Worm (Caenorhabditis elegans): ENCODE measurements around the gene slc-17.1.

The slc-17.1 gene

ce11 chrX:17422593-17422992 is 42.1 kb downstream of the slc-17.1 start:
- TF ChIP-seq lir-1 (GFP tag; conservative IDR thresholded peaks at IDR 0.05) (no peak), ets-4 (GFP tag; optimal IDR thresholded peaks at IDR 0.05) (no peak)

- TF ChIP-seq lsy-27 (tag; optimal IDR thresholded peaks at IDR 0.05; ENCODE audit: borderline replicate concordance, insufficient read depth): no peak
- TF ChIP-seq F33H1.4 (GFP tag; IDR thresholded peaks at IDR 0.05): no peak
- no peak for TF ChIP-seq tbx-9 (tag; optimal IDR thresholded peaks at IDR 0.05; ENCODE audit: borderline replicate concordance)
- TF ChIP-seq ztf-26 (tag; optimal IDR thresholded peaks at IDR 0.05): no peak
- TF ChIP-seq nhr-27 (tag; optimal IDR thresholded peaks at IDR 0.05): no peak
- TF ChIP-seq F57C9.4 (tag; optimal IDR thresholded peaks at IDR 0.05): no peak
- TF ChIP-seq snpc-3.4 (tag; optimal IDR thresholded peaks at IDR 0.05): no peak
- TF ChIP-seq cebp-2 (GFP tag; IDR thresholded peaks at IDR 0.05): no peak
Observed at ce11 chrX:17421532-17422078, 43.1 kb downstream of the slc-17.1 start, which contains the start of gene osm-11. TSS of gene osm-11 (minus strand) at chrX:17421582.

- TF ChIP-seq athp-1 (tag; optimal IDR thresholded peaks at IDR 0.05) (no peak), ceh-27 (GFP tag; optimal IDR thresholded peaks at IDR 0.05) (peak; percentile 2), ceh-100 (GFP tag; IDR thresholded peaks at IDR 0.05) (no peak), zfh-2 (GFP tag; conservative IDR thresholded peaks at IDR 0.05) (peak; percentile 86), hlh-26 (GFP tag; conservative IDR thresholded peaks at IDR 0.05) (no peak), efl-1 (GFP tag; optimal IDR thresholded peaks at IDR 0.05) (no peak), ccch-3 (GFP tag; optimal IDR thresholded peaks at IDR 0.05) (no peak), F33H1.4 (GFP tag; IDR thresholded peaks at IDR 0.05) (no peak), lir-1 (GFP tag; conservative IDR thresholded peaks at IDR 0.05) (no peak; the same call in 1 of the 2 replicates), gei-17 (GFP tag; optimal IDR thresholded peaks at IDR 0.05) (no peak), ceh-79 (tag; optimal IDR thresholded peaks at IDR 0.05) (peak; percentile 59), Y56A3A.18 (GFP tag; IDR thresholded peaks at IDR 0.05) (no peak), mcd-1 (GFP tag; IDR thresholded peaks at IDR 0.05) (no peak), snpc-3.4 (tag; optimal IDR thresholded peaks at IDR 0.05) (no peak), pha-4 (tag; optimal IDR thresholded peaks at IDR 0.05) (no peak), lin-40 (tag; optimal IDR thresholded peaks at IDR 0.05) (no peak), lsl-1 (GFP tag; optimal IDR thresholded peaks at IDR 0.05) (no peak), B0336.3 (GFP tag; IDR thresholded peaks at IDR 0.05) (0 out of 2 replicates have a peak, but pooled peaks have one; percentile 13), egl-18 (GFP tag; IDR thresholded peaks at IDR 0.05) (no peak), Y95B8A.8 (GFP tag; IDR thresholded peaks at IDR 0.05) (no peak), nhr-90 (tag; optimal IDR thresholded peaks at IDR 0.05) (no peak), dpff-1 (tag; optimal IDR thresholded peaks at IDR 0.05) (no peak), ama-1 (optimal IDR thresholded peaks at IDR 0.05) (peak; percentile 96), ama-1 (GFP tag; optimal IDR thresholded peaks at IDR 0.05) (no peak), aptf-2 (GFP tag; conservative IDR thresholded peaks at IDR 0.05) (0 out of 2 replicates have a peak, but pooled peaks have one; percentile 12), zim-3 (tag; optimal IDR thresholded peaks at IDR 0.05) (no peak), K11D2.4 (GFP tag; IDR thresholded peaks at IDR 0.05) (no peak), unc-62 (GFP tag; optimal IDR thresholded peaks at IDR 0.05) (no peak), lin-26 (GFP tag; IDR thresholded peaks at IDR 0.05) (no peak; the same call in 1 of the 2 replicates), K12H6.12 (tag; optimal IDR thresholded peaks at IDR 0.05) (no peak), Y53F4B.3 (GFP tag; IDR thresholded peaks at IDR 0.05) (no peak), let-526 (GFP tag; IDR thresholded peaks at IDR 0.05) (no peak), let-607 (tag; optimal IDR thresholded peaks at IDR 0.05) (no peak), repo-1 (tag; optimal IDR thresholded peaks at IDR 0.05) (peak; percentile 41), F10E7.11 (tag; optimal IDR thresholded peaks at IDR 0.05) (no peak), sdz-38 (tag; optimal IDR thresholded peaks at IDR 0.05) (no peak)
Observed at ce11 chrX:17420585-17421459, 43.9 kb downstream of the slc-17.1 start.

Measured in whole organism, young adult.